Worm (Caenorhabditis elegans) whole organism, late embryonic: Measurements from ENCODE around the gene dnj-17.

Experiments
- F13H6.1 ChIP-seq: sonication (generic microtip); optimal IDR thresholded peaks from 2 replicates; lab custom pipeline; 2016; ENCODE audit warnings: missing genetic modification characterization, missing compliant biosample characterization
- K02D7.2 ChIP-seq: sonication (generic microtip); optimal IDR thresholded peaks from 2 replicates; lab custom pipeline; 2017; ENCODE audit warnings: mild to moderate bottlenecking, missing genetic modification characterization, missing compliant biosample characterization
- K09A11.1 ChIP-seq: sonication (generic microtip); optimal IDR thresholded peaks from 2 replicates; lab custom pipeline; 2017; ENCODE audit warnings: antibody characterized with exemption, mild to moderate bottlenecking, missing genetic modification characterization, missing compliant biosample characterization; ENCODE audit not compliant: insufficient read depth
- ama-1 ChIP-seq: fragments of 150-350 bp; optimal IDR thresholded peaks from 2 replicates; lab custom pipeline; 2014
- ceh-19 ChIP-seq: fragments of 200-800 bp; sonication (Bioruptor generic); optimal IDR thresholded peaks from 2 replicates; lab custom pipeline; 2018; ENCODE audit warnings: mild to moderate bottlenecking, missing genetic modification characterization, missing compliant biosample characterization
- ceh-2 ChIP-seq: sonication (generic microtip); optimal IDR thresholded peaks from 2 replicates; lab custom pipeline; 2016; ENCODE audit warnings: missing genotype, missing genetic modification characterization, missing compliant biosample characterization
- ceh-34 ChIP-seq: sonication (generic microtip); optimal IDR thresholded peaks from 2 replicates; lab custom pipeline; 2016; ENCODE audit warnings: mild to moderate bottlenecking, missing genetic modification characterization, missing compliant biosample characterization
- ceh-45 ChIP-seq: fragments of 200-800 bp; sonication (Bioruptor generic); IDR thresholded peaks from 2 replicates; pipeline ENCODE4 v1.3.6; 2022; ENCODE audit warnings: missing genetic modification reagents, missing genetic modification characterization, missing compliant biosample characterization
- ceh-9 ChIP-seq: sonication (generic microtip); optimal IDR thresholded peaks from 2 replicates; lab custom pipeline; 2016; ENCODE audit warnings: mild to moderate bottlenecking, missing genetic modification characterization, inconsistent platforms, missing compliant biosample characterization
- dmd-4 ChIP-seq: sonication (generic microtip); optimal IDR thresholded peaks from 2 replicates; lab custom pipeline; 2016; ENCODE audit warnings: borderline replicate concordance, missing genetic modification characterization, missing compliant biosample characterization
- dve-1 ChIP-seq: sonication (generic microtip); optimal IDR thresholded peaks from 2 replicates; lab custom pipeline; 2017; ENCODE audit warnings: antibody characterized with exemption, mild to moderate bottlenecking, missing genetic modification characterization, missing compliant biosample characterization
- ets-4 ChIP-seq: sonication (generic microtip); optimal IDR thresholded peaks from 2 replicates; lab custom pipeline; 2016; ENCODE audit warnings: missing genetic modification characterization, missing compliant biosample characterization
- fkh-10 ChIP-seq: fragments of 150-350 bp; optimal IDR thresholded peaks from 2 replicates; lab custom pipeline; 2014; ENCODE audit warnings: missing biosample characterization, missing genetic modification reagents, missing genetic modification characterization
- gmeb-2 ChIP-seq: sonication (generic microtip); optimal IDR thresholded peaks from 2 replicates; lab custom pipeline; 2016; ENCODE audit warnings: missing genetic modification characterization, inconsistent platforms, missing compliant biosample characterization
- hlh-6 ChIP-seq: sonication (generic microtip); optimal IDR thresholded peaks from 2 replicates; lab custom pipeline; 2016; ENCODE audit warnings: missing genotype, missing genetic modification characterization, missing compliant biosample characterization
- lim-6 ChIP-seq: sonication (generic microtip); optimal IDR thresholded peaks from 2 replicates; lab custom pipeline; 2016; ENCODE audit warnings: missing genetic modification characterization, missing compliant biosample characterization
- madf-2 ChIP-seq: sonication (generic microtip); optimal IDR thresholded peaks from 2 replicates; lab custom pipeline; 2017; ENCODE audit warnings: missing genetic modification characterization, missing compliant biosample characterization
- mec-3 ChIP-seq: sonication (generic microtip); optimal IDR thresholded peaks from 2 replicates; lab custom pipeline; 2016; ENCODE audit warnings: borderline replicate concordance, missing genetic modification characterization, missing compliant biosample characterization
- nhr-11 ChIP-seq: fragments of 150-350 bp; optimal IDR thresholded peaks from 2 replicates; lab custom pipeline; 2014; ENCODE audit warnings: missing biosample characterization, missing genetic modification characterization
- npax-4 ChIP-seq: sonication (generic microtip); optimal IDR thresholded peaks from 2 replicates; lab custom pipeline; 2016; ENCODE audit warnings: missing genetic modification characterization, missing compliant biosample characterization
- odd-2 ChIP-seq: sonication (generic microtip); optimal IDR thresholded peaks from 2 replicates; lab custom pipeline; 2017; ENCODE audit warnings: antibody characterized with exemption, mild to moderate bottlenecking, missing genetic modification characterization, missing compliant biosample characterization
- pag-3 ChIP-seq: sonication (generic microtip); optimal IDR thresholded peaks from 2 replicates; lab custom pipeline; 2016; ENCODE audit warnings: missing compliant biosample characterization, missing genetic modification characterization, borderline replicate concordance
- pax-1 ChIP-seq: fragments of 150-350 bp; optimal IDR thresholded peaks from 2 replicates; lab custom pipeline; 2014; ENCODE audit warnings: missing biosample characterization, missing genetic modification characterization
- pha-2 ChIP-seq: sonication (generic microtip); optimal IDR thresholded peaks from 2 replicates; lab custom pipeline; 2017; ENCODE audit warnings: mild to moderate bottlenecking, missing genetic modification characterization, missing compliant biosample characterization
- pha-4 ChIP-seq: fragments of 150-350 bp; optimal IDR thresholded peaks from 2 replicates; lab custom pipeline; 2018; ENCODE audit warnings: missing biosample characterization, missing genetic modification reagents, missing genetic modification characterization
- rnt-1 ChIP-seq: sonication (generic microtip); optimal IDR thresholded peaks from 2 replicates; lab custom pipeline; 2016; ENCODE audit warnings: missing genetic modification characterization, missing compliant biosample characterization
- sox-2 ChIP-seq: fragments of 200-800 bp; sonication (Bioruptor generic); IDR thresholded peaks from 2 replicates; pipeline ENCODE4 v1.3.6; 2022; ENCODE audit warnings: missing genetic modification reagents, missing genetic modification characterization, missing compliant biosample characterization
- sox-4 ChIP-seq: sonication (generic microtip); optimal IDR thresholded peaks from 2 replicates; lab custom pipeline; 2017; ENCODE audit warnings: mild to moderate bottlenecking, missing genetic modification characterization, inconsistent platforms, missing compliant biosample characterization
- tbx-2 ChIP-seq: sonication (generic microtip); optimal IDR thresholded peaks from 2 replicates; lab custom pipeline; 2016; ENCODE audit warnings: missing genetic modification characterization, missing compliant biosample characterization
- ttx-3 ChIP-seq: sonication (generic microtip); optimal IDR thresholded peaks from 2 replicates; lab custom pipeline; 2016; ENCODE audit warnings: missing genetic modification reagents, missing genetic modification characterization, missing compliant biosample characterization
- unc-3 ChIP-seq, 2 experiments: fragments of 200-800 bp in 1 of 2; sonication (Bioruptor generic) in 1 of 2; sonication (generic microtip) in 1 of 2; conservative IDR thresholded peaks in 1 of 2; optimal IDR thresholded peaks in 1 of 2; 2 replicates each; pipeline versions ENCODE4 v1.3.6 to Lab custom; 2016 to 2022; ENCODE audit warnings: missing compliant biosample characterization in 2 of 2, missing genetic modification characterization in 2 of 2, missing genetic modification reagents in 1 of 2
- unc-42 ChIP-seq: sonication (generic microtip); optimal IDR thresholded peaks from 2 replicates; lab custom pipeline; 2016; ENCODE audit warnings: missing genotype, missing genetic modification characterization, missing compliant biosample characterization
- zip-5 ChIP-seq: sonication (generic microtip); optimal IDR thresholded peaks from 2 replicates; lab custom pipeline; 2016; ENCODE audit warnings: missing genetic modification characterization, missing compliant biosample characterization

Gene dnj-17

ce11 chrIII:13343562-13344139, 49.5 kb downstream of the dnj-17 start:
- no peak for TF ChIP-seq ets-4
- TF ChIP-seq ceh-2 (tag; lab: Kevin White, UChicago) = no peak
- no peak for TF ChIP-seq odd-2 (tag; lab: Kevin White, UChicago)
- no peak for TF ChIP-seq pha-2

DNA sequence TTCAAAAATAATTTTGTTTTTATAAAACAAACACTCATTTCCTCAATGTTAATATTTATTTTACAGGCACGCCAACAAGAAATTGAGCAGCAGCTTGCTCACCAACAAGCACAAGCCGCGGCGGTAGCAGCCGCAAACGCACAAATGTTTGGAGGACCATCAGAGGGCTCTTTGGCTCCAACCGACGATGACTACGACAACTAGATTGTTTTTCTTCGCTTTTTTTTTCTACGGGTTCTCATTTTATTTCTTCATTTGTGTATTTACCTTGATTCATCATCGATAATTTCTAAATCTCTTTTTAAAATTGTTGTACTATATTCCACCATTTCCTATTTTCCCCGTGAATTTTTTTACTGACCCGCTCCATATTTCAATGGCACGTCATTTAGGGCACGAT, 50.0 kb downstream of the dnj-17 start, which contains the start of gene ife-1:
Gene ife-1, plus strand, starts transcription at position 301 of the 400 bp plus-strand sequence.
- TF ChIP-seq gmeb-2 (no peak), sox-4 (tag; lab: Kevin White, UChicago) (no peak), npax-4 (tag; lab: Kevin White, UChicago) (no peak), ceh-19 (GFP tag; lab: Kevin White, UChicago) (no peak), K09A11.1 (tag; lab: Kevin White, UChicago) (no peak), pag-3 (tag; lab: Kevin White, UChicago) (no peak), unc-3 (GFP tag; conservative IDR thresholded peaks at IDR 0.05; lab: Robert Waterston, UW) (no peak), unc-3 (tag; optimal IDR thresholded peaks at IDR 0.05; lab: Kevin White, UChicago) (no peak), lim-6 (tag; lab: Kevin White, UChicago) (no peak), dve-1 (tag; lab: Kevin White, UChicago) (no peak), madf-2 (tag; lab: Kevin White, UChicago) (no peak), unc-42 (tag; lab: Kevin White, UChicago) (no peak), zip-5 (tag; lab: Kevin White, UChicago) (no peak), ttx-3 (tag; lab: Kevin White, UChicago) (no peak), ceh-45 (GFP tag; lab: Robert Waterston, UW) (no peak), dmd-4 (tag; lab: Kevin White, UChicago) (no peak), rnt-1 (tag; lab: Kevin White, UChicago) (no peak), tbx-2 (tag; lab: Kevin White, UChicago) (no peak), ama-1 (no peak), odd-2 (tag; lab: Kevin White, UChicago) (no peak), ceh-2 (tag; lab: Kevin White, UChicago) (no peak)
- TF ChIP-seq, all 69 proteins: peak for 0

ce11 chrIII:13342079-13342734, 50.9 kb downstream of the dnj-17 start, which contains the start of gene dro-1:
Gene dro-1 (plus strand): TSS chrIII:13342684.
- TF ChIP-seq pha-4 (tag; lab: Kevin White, UChicago) (no peak), ceh-9 (tag; lab: Kevin White, UChicago) (no peak), mec-3 (tag; lab: Kevin White, UChicago) (no peak), pax-1 (tag; lab: Kevin White, UChicago) (no peak), ttx-3 (tag; lab: Kevin White, UChicago) (no peak), sox-2 (no peak), fkh-10 (no peak), ceh-34 (no peak), K02D7.2 (tag; lab: Kevin White, UChicago) (no peak), pag-3 (tag; lab: Kevin White, UChicago) (no peak), F13H6.1 (tag; lab: Kevin White, UChicago) (no peak)

DNA sequence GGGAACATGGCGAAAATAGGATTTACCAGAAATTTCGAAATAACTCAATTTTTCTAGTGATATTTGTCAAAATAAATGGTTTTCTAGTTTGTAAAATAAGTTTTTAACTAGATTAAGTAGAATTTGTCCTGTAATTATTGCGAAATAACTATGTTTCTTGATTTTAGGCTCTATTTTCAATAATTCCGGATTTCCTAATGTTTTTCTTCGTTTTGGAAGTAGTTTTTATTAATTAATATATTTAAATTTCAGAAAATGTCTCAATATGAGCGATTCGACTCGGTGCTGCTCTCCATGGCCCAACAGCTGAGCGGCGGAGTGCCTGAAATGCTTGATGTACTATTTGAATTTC, 51.9 kb downstream of the dnj-17 start, which contains the start of gene nud-1:
Gene nud-1, plus strand, starts transcription at position 253 of the 352 bp plus-strand sequence.
- no peak for TF ChIP-seq pha-2
- no peak for TF ChIP-seq nhr-11 (tag; lab: Kevin White, UChicago)
- no peak for TF ChIP-seq hlh-6 (tag; lab: Kevin White, UChicago)
- TF ChIP-seq, all 69 proteins: peak for 0
